Worm (Caenorhabditis elegans) whole organism, dauer: ENCODE data around the gene srz-56.

Source experiments
- unc-62 ChIP-seq: sonication (generic microtip); optimal IDR thresholded peaks from 2 replicates; lab custom pipeline; 2017; ENCODE audit warnings: missing biosample characterization, missing genetic modification reagents, missing genetic modification characterization

Gene srz-56

ce11 chrIII:2283341-2283847 is 42.8 kb downstream of the srz-56 start:
- TF ChIP-seq unc-62 (GFP tag; lab: Kevin White, UChicago) = no peak

- TF ChIP-seq unc-62 (GFP tag; lab: Kevin White, UChicago) = no peak
Measured at ce11 chrIII:2288261-2288660, 47.7 kb downstream of the srz-56 start.

ce11 chrIII:2291139-2291538 is 50.6 kb downstream of the srz-56 start, which contains the start of gene fbxa-219:
Gene fbxa-219, plus strand, starts transcription at chrIII:2291415.
- no peak for TF ChIP-seq unc-62 (GFP tag; lab: Kevin White, UChicago)
